Worm (Caenorhabditis elegans): ENCODE measurements around the gene cpg-1.

Gene cpg-1

DNA sequence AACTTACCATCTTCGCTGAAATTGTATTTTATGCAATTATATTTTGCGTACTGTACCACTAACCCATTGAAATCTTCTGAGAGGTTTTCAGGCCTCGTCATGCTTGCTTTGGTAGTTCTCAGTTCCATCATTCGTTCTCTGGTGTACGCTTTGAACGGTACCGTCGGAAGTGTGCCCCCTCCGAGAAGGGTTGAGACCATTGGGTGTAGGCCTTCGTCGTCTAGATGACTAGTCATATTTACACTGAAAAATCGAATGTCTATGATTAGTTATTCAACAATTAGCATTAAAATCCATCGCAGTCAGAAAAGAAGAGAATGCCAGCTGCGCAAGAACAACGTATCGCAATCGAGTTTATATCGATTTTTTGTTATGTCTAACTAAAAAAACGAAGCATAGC is 14.3 kb upstream of the cpg-1 start, which contains the start of gene ifet-1:
Gene ifet-1 (minus strand): TSS at position 243 of the 400 bp plus-strand sequence.
- TF ChIP-seq aha-1 (tag), result peak; percentile 81
- 0 out of 2 replicates have a peak, but pooled peaks have one; percentile 21 for TF ChIP-seq tra-1 (GFP tag; IDR thresholded peaks at IDR 0.05)
- no peak for TF ChIP-seq ceh-82 (tag; optimal IDR thresholded peaks at IDR 0.05)

DNA sequence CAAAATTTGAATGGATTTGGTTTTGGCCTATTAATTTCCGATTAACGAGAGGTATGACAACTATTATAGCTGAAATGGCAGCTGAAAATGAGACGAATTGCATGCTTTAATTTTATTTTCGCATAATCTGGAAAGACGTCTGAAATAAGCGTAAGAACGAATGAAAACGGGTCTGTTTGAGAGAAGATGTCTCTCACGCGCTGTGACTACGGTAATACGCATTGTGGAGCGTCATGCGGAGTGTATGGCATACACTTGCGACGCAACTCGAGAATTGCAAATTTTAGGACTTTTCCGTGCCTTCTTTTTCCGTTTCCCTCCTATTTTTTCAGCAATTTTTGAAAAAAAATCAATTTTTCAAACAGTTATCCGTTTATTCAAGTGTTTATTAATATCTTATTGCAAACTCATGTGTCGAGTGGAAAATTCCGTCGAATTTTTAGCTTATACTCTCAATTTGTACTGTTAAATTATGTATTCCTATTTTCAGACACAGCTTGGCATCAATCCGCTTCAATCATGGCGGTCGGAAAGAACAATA is 13.7 kb upstream of the cpg-1 start, which contains the start of gene rps-1:
Gene rps-1 (plus strand): TSS at position 491 of the 541 bp plus-strand sequence.
- TF ChIP-seq saeg-2 (GFP tag; IDR thresholded peaks at IDR 0.05) (peak; percentile 92), nhr-28 (tag; optimal IDR thresholded peaks at IDR 0.05) (peak; percentile 95), zip-2 (tag; optimal IDR thresholded peaks at IDR 0.05) (peak; percentile 90), madf-5 (GFP tag; IDR thresholded peaks at IDR 0.05) (peak in 1 of 2 experiments; percentile 86; a peak in 2 of 4 replicates), hif-1 (tag; optimal IDR thresholded peaks at IDR 0.05) (peak; percentile 82 to 93), ceh-32 (tag; optimal IDR thresholded peaks at IDR 0.05; ENCODE audit: poor library complexity) (peak; percentile 83), ztf-11 (tag; optimal IDR thresholded peaks at IDR 0.05) (peak; percentile 71), F37D6.2 (tag; optimal IDR thresholded peaks at IDR 0.05) (peak; percentile 96), fkh-10 (GFP tag; optimal IDR thresholded peaks at IDR 0.05) (peak; percentile 94), zag-1 (tag; optimal IDR thresholded peaks at IDR 0.05) (no peak), nhr-6 (tag; optimal IDR thresholded peaks at IDR 0.05) (peak; percentile 95), lin-29 (GFP tag; IDR thresholded peaks at IDR 0.05) (peak; percentile 95), php-3 (GFP tag; IDR thresholded peaks at IDR 0.05) (peak; percentile 91), nhr-41 (GFP tag; IDR thresholded peaks at IDR 0.05) (peak; percentile 81), Y5F2A.4 (GFP tag; optimal IDR thresholded peaks at IDR 0.05) (peak; percentile 91), rbr-2 (tag; optimal IDR thresholded peaks at IDR 0.05) (peak; percentile 99), madf-9 (GFP tag; conservative IDR thresholded peaks at IDR 0.05) (peak; percentile 97), F10B5.3 (tag; optimal IDR thresholded peaks at IDR 0.05) (peak; percentile 92), snpc-4 (tag; optimal IDR thresholded peaks at IDR 0.05) (peak; percentile 57), lin-1 (GFP tag; IDR thresholded peaks at IDR 0.05) (peak; percentile 97), ceh-82 (tag; optimal IDR thresholded peaks at IDR 0.05) (no peak), mdl-1 (tag; optimal IDR thresholded peaks at IDR 0.05) (peak; percentile 93 to 96), ceh-20 (GFP tag; IDR thresholded peaks at IDR 0.05) (peak; percentile 96), R02D3.7 (tag; optimal IDR thresholded peaks at IDR 0.05) (peak; percentile 17), Y75B8A.6 (GFP tag; IDR thresholded peaks at IDR 0.05) (peak; percentile 90), daf-19 (GFP tag; conservative IDR thresholded peaks at IDR 0.05) (peak; percentile 94), T26A8.4 (GFP tag; IDR thresholded peaks at IDR 0.05) (peak; percentile 98), mep-1 (tag; optimal IDR thresholded peaks at IDR 0.05) (peak; percentile 99), lin-15B (tag; optimal IDR thresholded peaks at IDR 0.05) (peak; percentile 52), sdz-12 (GFP tag; optimal IDR thresholded peaks at IDR 0.05) (peak; percentile 89), dve-1 (tag; optimal IDR thresholded peaks at IDR 0.05; ENCODE audit: insufficient read depth) (peak; percentile 99), nhr-42 (GFP tag; IDR thresholded peaks at IDR 0.05) (peak; percentile 97), aly-2 (tag; optimal IDR thresholded peaks at IDR 0.05) (no peak), gei-8 (GFP tag; optimal IDR thresholded peaks at IDR 0.05) (peak; percentile 95), tag-97 (GFP tag; IDR thresholded peaks at IDR 0.05) (no peak), mes-2 (tag; optimal IDR thresholded peaks at IDR 0.05; ENCODE audit: poor library complexity, severe bottlenecking) (peak; percentile 99), F44E2.7 (GFP tag; IDR thresholded peaks at IDR 0.05) (no peak; the same call in 1 of the 2 replicates), lin-39 (tag; optimal IDR thresholded peaks at IDR 0.05) (no peak), T20F7.1 (GFP tag; optimal IDR thresholded peaks at IDR 0.05) (peak; percentile 95), nhr-10 (tag; optimal IDR thresholded peaks at IDR 0.05) (peak; percentile 91), dmd-8 (GFP tag; IDR thresholded peaks at IDR 0.05) (0 out of 2 replicates have a peak, but pooled peaks have one; percentile 48), lin-38 (GFP tag; IDR thresholded peaks at IDR 0.05) (peak; percentile 95), dpl-1 (GFP tag; optimal IDR thresholded peaks at IDR 0.05) (peak; percentile 97), nhr-77 (tag; optimal IDR thresholded peaks at IDR 0.05) (peak; percentile 98), vab-7 (GFP tag; IDR thresholded peaks at IDR 0.05) (peak; percentile 95), lim-7 (GFP tag; IDR thresholded peaks at IDR 0.05) (peak; percentile 38; the same call in 1 of the 2 replicates), daf-8 (GFP tag; IDR thresholded peaks at IDR 0.05) (0 out of 2 replicates have a peak, but pooled peaks have one; percentile 66)

All from whole organism, L4 larva.